Worm (Caenorhabditis elegans): Measurements from ENCODE around the gene srx-44.

Gene srx-44

DNA sequence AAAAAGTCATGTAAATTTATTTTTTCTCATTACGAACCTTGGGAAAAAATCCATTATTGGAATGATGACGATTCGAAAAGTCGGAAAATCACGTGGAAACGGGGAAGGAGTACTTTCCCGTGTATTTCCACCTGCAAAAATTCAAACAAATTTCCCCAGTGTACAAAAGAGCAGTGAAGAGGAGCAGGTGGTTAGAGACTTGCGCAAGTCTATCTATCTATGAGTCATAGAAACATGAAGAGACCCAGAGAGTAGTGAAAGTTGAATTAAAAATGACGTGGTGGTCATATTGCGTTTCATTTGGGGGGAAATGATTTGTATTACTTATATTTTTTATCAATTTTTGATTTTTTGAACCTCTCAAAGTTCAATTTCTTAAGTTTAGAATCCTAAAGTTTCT lies 19.7 kb upstream of the srx-44 start, which contains the start of gene nhr-50 (continued):
- TF ChIP-seq ama-1 (optimal IDR thresholded peaks at IDR 0.05) (no peak), rnt-1 (tag; optimal IDR thresholded peaks at IDR 0.05) (peak; percentile 10), vab-15 (tag; optimal IDR thresholded peaks at IDR 0.05) (no peak), lsy-2 (tag; optimal IDR thresholded peaks at IDR 0.05) (peak; percentile 2 to 43), nhr-20 (tag; optimal IDR thresholded peaks at IDR 0.05) (peak; percentile 70), nhr-11 (tag; optimal IDR thresholded peaks at IDR 0.05) (no peak), unc-86 (tag; optimal IDR thresholded peaks at IDR 0.05) (no peak), grh-1 (GFP tag; IDR thresholded peaks at IDR 0.05) (no peak), nhr-19 (GFP tag; conservative IDR thresholded peaks at IDR 0.05) (no peak; the same call in 1 of the 2 replicates), tbx-2 (tag; optimal IDR thresholded peaks at IDR 0.05) (peak; percentile 11), aha-1 (tag; optimal IDR thresholded peaks at IDR 0.05) (no peak), C34B4.2 (tag; optimal IDR thresholded peaks at IDR 0.05) (no peak), sptf-1 (tag; optimal IDR thresholded peaks at IDR 0.05) (no peak), tlp-1 (tag; optimal IDR thresholded peaks at IDR 0.05) (no peak), zip-4 (GFP tag; optimal IDR thresholded peaks at IDR 0.05) (no peak), lir-3 (tag; optimal IDR thresholded peaks at IDR 0.05; ENCODE audit: poor library complexity) (no peak), ztf-4 (tag; optimal IDR thresholded peaks at IDR 0.05) (no peak), blmp-1 (tag; optimal IDR thresholded peaks at IDR 0.05) (peak; percentile 88), ceh-82 (tag; optimal IDR thresholded peaks at IDR 0.05) (peak in 2 of 3 experiments; percentile 16 to 49), aly-2 (tag; optimal IDR thresholded peaks at IDR 0.05) (no peak), hlh-17 (GFP tag; optimal IDR thresholded peaks at IDR 0.05; ENCODE audit: borderline replicate concordance) (no peak), egl-27 (tag; optimal IDR thresholded peaks at IDR 0.05) (peak in 1 of 2 experiments; percentile 26), unc-30 (tag; optimal IDR thresholded peaks at IDR 0.05) (no peak), isw-1 (GFP tag; IDR thresholded peaks at IDR 0.05) (no peak; the same call in 1 of the 2 replicates), pax-3 (tag; optimal IDR thresholded peaks at IDR 0.05) (peak; percentile 36), nhr-77 (tag; optimal IDR thresholded peaks at IDR 0.05) (peak; percentile 51), pqm-1 (tag; optimal IDR thresholded peaks at IDR 0.05) (no peak), nhr-28 (tag; optimal IDR thresholded peaks at IDR 0.05) (no peak), zag-1 (tag; optimal IDR thresholded peaks at IDR 0.05) (no peak), elt-2 (tag; optimal IDR thresholded peaks at IDR 0.05) (peak; percentile 83), nhr-71 (tag; optimal IDR thresholded peaks at IDR 0.05) (peak; percentile 81), ceh-88 (GFP tag; IDR thresholded peaks at IDR 0.05) (no peak), dpl-1 (GFP tag; optimal IDR thresholded peaks at IDR 0.05) (peak in 1 of 3 experiments; percentile 30), fkh-4 (tag; optimal IDR thresholded peaks at IDR 0.05; ENCODE audit: borderline replicate concordance) (no peak), nhr-76 (tag; optimal IDR thresholded peaks at IDR 0.05) (no peak), fos-1 (tag; optimal IDR thresholded peaks at IDR 0.05) (peak; percentile 91), nhr-12 (tag; optimal IDR thresholded peaks at IDR 0.05) (no peak), sup-37 (GFP tag; optimal IDR thresholded peaks at IDR 0.05) (no peak), hlh-4 (tag; optimal IDR thresholded peaks at IDR 0.05) (peak; percentile 80), xbp-1 (tag; optimal IDR thresholded peaks at IDR 0.05) (peak; percentile 17), lin-39 (tag; optimal IDR thresholded peaks at IDR 0.05) (no peak), ceh-90 (tag; optimal IDR thresholded peaks at IDR 0.05) (no peak), jun-1 (tag; optimal IDR thresholded peaks at IDR 0.05) (peak; percentile 93), nhr-47 (tag; optimal IDR thresholded peaks at IDR 0.05) (peak; percentile 61), mab-9 (GFP tag; IDR thresholded peaks at IDR 0.05) (no peak), ztf-11 (tag; optimal IDR thresholded peaks at IDR 0.05) (no peak), skn-1 (tag; optimal IDR thresholded peaks at IDR 0.05) (peak; percentile 69), nhr-237 (tag; optimal IDR thresholded peaks at IDR 0.05) (peak; percentile 18), lin-35 (GFP tag; optimal IDR thresholded peaks at IDR 0.05) (peak; percentile 13 to 27), ets-5 (GFP tag; IDR thresholded peaks at IDR 0.05) (no peak), fkh-8 (tag; optimal IDR thresholded peaks at IDR 0.05) (peak; percentile 88), efl-3 (GFP tag; optimal IDR thresholded peaks at IDR 0.05) (no peak), nhr-84 (tag; optimal IDR thresholded peaks at IDR 0.05) (no peak), dsc-1 (tag; optimal IDR thresholded peaks at IDR 0.05) (no peak)
